Worm (Caenorhabditis elegans): ENCODE measurements around the gene ckb-4.

ckb-4 gene

DNA sequence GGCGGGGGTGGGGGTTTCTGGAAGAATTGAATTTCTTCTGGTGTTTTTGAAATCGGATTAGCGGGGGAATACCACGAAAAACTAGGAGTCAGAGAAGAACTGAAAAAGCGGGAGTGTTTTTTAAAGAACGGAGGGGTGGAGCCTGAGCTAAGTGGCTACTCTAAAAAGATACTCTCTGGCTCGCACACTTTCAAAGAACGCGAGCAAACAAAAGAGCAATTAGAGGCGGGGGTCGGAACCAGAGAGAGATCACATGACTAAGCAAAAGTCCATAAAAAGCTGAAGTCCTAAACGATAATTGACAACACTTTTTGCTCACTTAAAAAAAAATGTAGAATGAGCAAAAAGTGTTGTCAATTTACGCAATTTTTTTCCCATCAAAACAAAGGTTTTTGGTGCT, 25.1 kb upstream of the ckb-4 start (continued):
- no peak for TF ChIP-seq snpc-4 (tag; optimal IDR thresholded peaks at IDR 0.05)
- no peak for TF ChIP-seq elt-3 (tag; optimal IDR thresholded peaks at IDR 0.05)
- peak; percentile 25 for TF ChIP-seq fkh-8 (tag; optimal IDR thresholded peaks at IDR 0.05)
- no peak for TF ChIP-seq fos-1 (tag; optimal IDR thresholded peaks at IDR 0.05)
- no peak for TF ChIP-seq ztf-11 (tag; optimal IDR thresholded peaks at IDR 0.05)
- no peak for TF ChIP-seq ceh-63 (GFP tag; optimal IDR thresholded peaks at IDR 0.05)
- TF ChIP-seq lin-14 (GFP tag; optimal IDR thresholded peaks at IDR 0.05) = peak; percentile 92
- TF ChIP-seq aly-2 (tag; optimal IDR thresholded peaks at IDR 0.05) = no peak
- no peak for TF ChIP-seq fkh-4 (tag; optimal IDR thresholded peaks at IDR 0.05; ENCODE audit: borderline replicate concordance)
- no peak for TF ChIP-seq nhr-84 (tag; optimal IDR thresholded peaks at IDR 0.05)
- peak; percentile 26 for TF ChIP-seq unc-86 (tag; optimal IDR thresholded peaks at IDR 0.05)
- TF ChIP-seq mef-2 (tag; optimal IDR thresholded peaks at IDR 0.05) = no peak
- no peak for TF ChIP-seq F16B12.6 (tag; optimal IDR thresholded peaks at IDR 0.05)
- no peak for TF ChIP-seq Y116A8C.19 (tag; optimal IDR thresholded peaks at IDR 0.05; ENCODE audit: borderline replicate concordance)
- TF ChIP-seq blmp-1 (tag; optimal IDR thresholded peaks at IDR 0.05) = no peak
- TF ChIP-seq lir-3 (tag; optimal IDR thresholded peaks at IDR 0.05; ENCODE audit: poor library complexity) = no peak
- TF ChIP-seq nhr-85 (tag) = no peak
- no peak for TF ChIP-seq ama-1 (optimal IDR thresholded peaks at IDR 0.05)
- peak; percentile 26 for TF ChIP-seq nhr-19 (GFP tag; conservative IDR thresholded peaks at IDR 0.05)
- TF ChIP-seq dsc-1 (tag; optimal IDR thresholded peaks at IDR 0.05) = peak; percentile 12
- TF ChIP-seq mep-1 (tag; optimal IDR thresholded peaks at IDR 0.05) = no peak
- TF ChIP-seq nhr-90 (tag; optimal IDR thresholded peaks at IDR 0.05; ENCODE audit: poor library complexity) = no peak
- no peak for TF ChIP-seq ceh-90 (tag; optimal IDR thresholded peaks at IDR 0.05)
- TF ChIP-seq hlh-4 (tag; optimal IDR thresholded peaks at IDR 0.05) = no peak
- TF ChIP-seq nhr-237 (tag; optimal IDR thresholded peaks at IDR 0.05) = no peak
- no peak for TF ChIP-seq lin-35 (GFP tag; optimal IDR thresholded peaks at IDR 0.05)
- no peak for TF ChIP-seq nhr-77 (tag; optimal IDR thresholded peaks at IDR 0.05)
- no peak for TF ChIP-seq isw-1 (GFP tag; IDR thresholded peaks at IDR 0.05)
- TF ChIP-seq tlp-1 (tag; optimal IDR thresholded peaks at IDR 0.05) = no peak
- TF ChIP-seq xbp-1 (tag; optimal IDR thresholded peaks at IDR 0.05) = no peak
- no peak for TF ChIP-seq snu-23 (GFP tag; optimal IDR thresholded peaks at IDR 0.05)
- TF ChIP-seq aha-1 (tag; optimal IDR thresholded peaks at IDR 0.05) = no peak
- TF ChIP-seq egl-27 (tag; optimal IDR thresholded peaks at IDR 0.05) = no peak
- no peak for TF ChIP-seq pag-3 (tag; optimal IDR thresholded peaks at IDR 0.05; ENCODE audit: borderline replicate concordance, insufficient read depth)
- no peak for TF ChIP-seq C34B4.2 (tag; optimal IDR thresholded peaks at IDR 0.05)
- no peak for TF ChIP-seq lin-15B (tag; optimal IDR thresholded peaks at IDR 0.05)
- TF ChIP-seq sup-37 (GFP tag; optimal IDR thresholded peaks at IDR 0.05) = no peak
- TF ChIP-seq efl-1 (optimal IDR thresholded peaks at IDR 0.05) = no peak
- TF ChIP-seq efl-1 (GFP tag; optimal IDR thresholded peaks at IDR 0.05 in 1 of 2) = no peak
- TF ChIP-seq zag-1 (tag; optimal IDR thresholded peaks at IDR 0.05) = no peak
- no peak for TF ChIP-seq nhr-11 (tag; optimal IDR thresholded peaks at IDR 0.05)
- no peak for TF ChIP-seq sox-4 (tag; optimal IDR thresholded peaks at IDR 0.05)
- TF ChIP-seq grh-1 (GFP tag; IDR thresholded peaks at IDR 0.05) = no peak
- TF ChIP-seq lin-39 (tag; optimal IDR thresholded peaks at IDR 0.05) = no peak
- no peak for TF ChIP-seq lin-13 (GFP tag; optimal IDR thresholded peaks at IDR 0.05)
- no peak for TF ChIP-seq nhr-28 (tag; optimal IDR thresholded peaks at IDR 0.05)
- no peak for TF ChIP-seq nhr-20 (tag; optimal IDR thresholded peaks at IDR 0.05)
- peak; percentile 10 for TF ChIP-seq rnt-1 (tag; optimal IDR thresholded peaks at IDR 0.05)
- peak; percentile 9 to 18 for TF ChIP-seq lsy-2 (tag; optimal IDR thresholded peaks at IDR 0.05)
- no peak for TF ChIP-seq unc-98 (GFP tag; IDR thresholded peaks at IDR 0.05)
- peak; percentile 30 for TF ChIP-seq nhr-47 (tag; optimal IDR thresholded peaks at IDR 0.05)
- TF ChIP-seq pax-3 (tag; optimal IDR thresholded peaks at IDR 0.05) = no peak
- peak in 1 of 3 experiments; percentile 8 for TF ChIP-seq ceh-82 (tag; optimal IDR thresholded peaks at IDR 0.05)
- no peak for TF ChIP-seq mdl-1 (tag; optimal IDR thresholded peaks at IDR 0.05)
- TF ChIP-seq swsn-7 (tag; optimal IDR thresholded peaks at IDR 0.05) = no peak

All from whole organism, L1 larva.